Worm (Caenorhabditis elegans): ENCODE results near the gene repo-1.

repo-1 gene

ce11 chrIV:12093819-12094218, 9.5 kb downstream of the repo-1 start, which contains the start of gene F11A10.5:
Gene F11A10.5, plus strand, starts transcription at chrIV:12094119.
- TF ChIP-seq crh-2 (tag; optimal IDR thresholded peaks at IDR 0.05) (peak; percentile 13), skn-1 (tag; optimal IDR thresholded peaks at IDR 0.05) (no peak), mdl-1 (tag; optimal IDR thresholded peaks at IDR 0.05) (no peak), nhr-10 (tag; optimal IDR thresholded peaks at IDR 0.05) (no peak), nhr-23 (tag; optimal IDR thresholded peaks at IDR 0.05) (no peak), nhr-6 (tag; optimal IDR thresholded peaks at IDR 0.05) (no peak), nhr-129 (tag; optimal IDR thresholded peaks at IDR 0.05) (peak; percentile 46), sem-4 (tag; optimal IDR thresholded peaks at IDR 0.05) (no peak), nhr-77 (tag; optimal IDR thresholded peaks at IDR 0.05) (no peak), gmeb-1 (tag; optimal IDR thresholded peaks at IDR 0.05) (no peak)

- TF ChIP-seq blmp-1 (tag; optimal IDR thresholded peaks at IDR 0.05; ENCODE audit: insufficient read depth) (no peak), nhr-25 (tag; optimal IDR thresholded peaks at IDR 0.05) (no peak), R02D3.7 (tag; optimal IDR thresholded peaks at IDR 0.05) (no peak), unc-39 (tag; optimal IDR thresholded peaks at IDR 0.05) (no peak), lin-11 (tag; optimal IDR thresholded peaks at IDR 0.05) (no peak), nhr-23 (tag; optimal IDR thresholded peaks at IDR 0.05) (no peak), alr-1 (tag; optimal IDR thresholded peaks at IDR 0.05) (no peak), egl-27 (tag; optimal IDR thresholded peaks at IDR 0.05) (no peak), F13H6.1 (tag; optimal IDR thresholded peaks at IDR 0.05) (no peak)
These were observed 12.2 kb downstream of the repo-1 start, which contains the start of gene mon-2 for ce11 chrIV:12096479-12096878. Gene mon-2, plus strand, starts transcription at chrIV:12096779.

- no peak for TF ChIP-seq mab-5 (tag; optimal IDR thresholded peaks at IDR 0.05)
- no peak for TF ChIP-seq lsy-2 (tag; optimal IDR thresholded peaks at IDR 0.05)
- TF ChIP-seq nhr-6 (tag; optimal IDR thresholded peaks at IDR 0.05): no peak
- TF ChIP-seq unc-39 (tag; optimal IDR thresholded peaks at IDR 0.05): no peak
- no peak for TF ChIP-seq peb-1 (tag; optimal IDR thresholded peaks at IDR 0.05)
- no peak for TF ChIP-seq mbf-1 (tag; optimal IDR thresholded peaks at IDR 0.05)
- TF ChIP-seq dmd-4 (tag; optimal IDR thresholded peaks at IDR 0.05): no peak
- no peak for TF ChIP-seq elt-3 (tag; optimal IDR thresholded peaks at IDR 0.05)
- no peak for TF ChIP-seq blmp-1 (tag; optimal IDR thresholded peaks at IDR 0.05; ENCODE audit: insufficient read depth)
- no peak for TF ChIP-seq nhr-23 (tag; optimal IDR thresholded peaks at IDR 0.05)
- TF ChIP-seq unc-62 (GFP tag; optimal IDR thresholded peaks at IDR 0.05): no peak
- no peak for TF ChIP-seq snpc-4 (tag; optimal IDR thresholded peaks at IDR 0.05)
- TF ChIP-seq ama-1 (optimal IDR thresholded peaks at IDR 0.05): no peak
- TF ChIP-seq crh-2 (tag; optimal IDR thresholded peaks at IDR 0.05): no peak
- TF ChIP-seq sma-9 (GFP tag; optimal IDR thresholded peaks at IDR 0.05): no peak
- TF ChIP-seq sma-9 (tag; optimal IDR thresholded peaks at IDR 0.05): no peak
These were observed 21.3 kb downstream of the repo-1 start, which contains the start of gene M18.3 for ce11 chrIV:12105558-12105957. Gene M18.3, plus strand, starts transcription at chrIV:12105858.

- TF ChIP-seq mdl-1 (tag; optimal IDR thresholded peaks at IDR 0.05): no peak
- no peak for TF ChIP-seq gmeb-1 (tag; optimal IDR thresholded peaks at IDR 0.05)
- TF ChIP-seq nhr-77 (tag; optimal IDR thresholded peaks at IDR 0.05): no peak
- TF ChIP-seq zag-1 (tag; optimal IDR thresholded peaks at IDR 0.05): no peak
- no peak for TF ChIP-seq snpc-4 (tag; optimal IDR thresholded peaks at IDR 0.05)
- no peak for TF ChIP-seq peb-1 (tag; optimal IDR thresholded peaks at IDR 0.05)
- TF ChIP-seq R02D3.7 (tag; optimal IDR thresholded peaks at IDR 0.05): no peak
- TF ChIP-seq ztf-4 (tag; optimal IDR thresholded peaks at IDR 0.05): no peak
- TF ChIP-seq sma-3 (GFP tag; optimal IDR thresholded peaks at IDR 0.05): no peak
- no peak for TF ChIP-seq nhr-6 (tag; optimal IDR thresholded peaks at IDR 0.05)
- no peak for TF ChIP-seq dmd-4 (tag; optimal IDR thresholded peaks at IDR 0.05)
- no peak for TF ChIP-seq aly-2 (tag; optimal IDR thresholded peaks at IDR 0.05)
- no peak for TF ChIP-seq egl-27 (tag; optimal IDR thresholded peaks at IDR 0.05)
- no peak for TF ChIP-seq alr-1 (tag; optimal IDR thresholded peaks at IDR 0.05)
- TF ChIP-seq ceh-82 (tag; optimal IDR thresholded peaks at IDR 0.05): no peak
These were observed 24.8 kb downstream of the repo-1 start for ce11 chrIV:12108984-12109657.

- no peak for TF ChIP-seq dmd-4 (tag; optimal IDR thresholded peaks at IDR 0.05)
- no peak for TF ChIP-seq ztf-1 (GFP tag; conservative IDR thresholded peaks at IDR 0.05)
- no peak for TF ChIP-seq Y55F3AM.14 (GFP tag; optimal IDR thresholded peaks at IDR 0.05)
- no peak for TF ChIP-seq ceh-82 (tag; optimal IDR thresholded peaks at IDR 0.05)
- no peak for TF ChIP-seq blmp-1 (tag; optimal IDR thresholded peaks at IDR 0.05; ENCODE audit: insufficient read depth)
These were observed 25.5 kb downstream of the repo-1 start for ce11 chrIV:12109743-12110142.
